Fruit fly (Drosophila melanogaster) ovary, adult (tissue): ENCODE measurements around the gene Drgx.

Experiments
- CG17801 ChIP-seq: fragments of 200-800 bp; optimal IDR thresholded peaks from 2 replicates; lab custom pipeline; 2019; ENCODE audit warnings: missing biosample characterization, mild to moderate bottlenecking, missing genetic modification characterization, moderate library complexity; ENCODE audit not compliant: partially characterized antibody

The Drgx gene

DNA sequence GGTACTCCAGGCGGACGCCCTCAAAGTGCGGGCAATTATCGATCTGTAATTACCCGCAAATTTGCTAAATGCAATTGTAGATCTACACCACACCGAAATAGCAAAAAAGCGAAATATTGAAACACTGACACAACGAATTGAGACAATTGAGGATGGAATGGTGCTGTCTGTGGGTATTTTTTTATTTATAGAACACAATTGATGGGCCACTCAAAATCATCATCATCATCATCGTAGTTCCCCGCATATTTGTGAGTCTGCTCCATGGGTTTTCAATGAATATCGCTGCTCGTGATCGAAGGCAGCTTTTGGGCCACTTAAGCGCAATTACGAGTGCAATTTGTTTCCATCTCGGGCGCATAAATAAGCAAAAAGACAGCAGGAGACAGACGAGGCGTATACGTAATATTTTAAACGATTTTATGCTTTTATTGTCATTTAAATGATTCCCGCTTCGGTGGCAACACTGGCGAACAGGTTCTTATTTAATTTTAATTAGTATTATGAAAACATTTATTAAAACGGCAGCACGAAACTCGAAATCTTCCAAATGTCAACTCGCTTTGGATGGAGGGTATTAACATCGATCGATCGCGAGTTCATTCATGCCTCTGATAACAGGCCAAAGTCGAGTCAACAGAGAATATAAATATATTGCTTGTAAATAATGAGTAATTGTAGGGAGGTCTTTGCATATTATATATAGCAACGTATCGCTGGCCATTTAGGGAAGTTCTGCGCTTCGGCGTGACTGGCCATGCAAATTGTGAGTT lies 20.2 kb upstream of the Drgx start:
- TF ChIP-seq CG17801 (GFP tag; lab: Kevin White, UChicago) = no peak

DNA sequence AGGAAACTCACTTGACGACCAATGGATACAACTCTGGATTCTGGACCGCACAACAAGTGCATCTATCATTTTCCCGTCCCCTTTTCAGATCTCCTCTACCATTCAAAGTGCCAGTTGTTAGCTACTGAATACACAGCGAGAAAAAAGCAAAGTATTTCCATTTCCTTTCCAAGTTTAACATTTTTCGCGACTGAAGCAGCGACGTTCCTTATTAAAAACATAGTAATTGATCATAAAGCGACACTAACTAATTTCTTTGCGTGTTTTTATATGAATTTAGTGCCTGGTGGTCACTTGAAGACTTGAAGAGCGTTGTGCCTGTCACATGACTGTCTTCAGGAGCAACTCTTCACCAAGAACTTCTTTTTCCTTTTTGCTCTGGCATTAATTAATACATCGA lies 17.2 kb upstream of the Drgx start:
- no peak for TF ChIP-seq CG17801 (GFP tag; lab: Kevin White, UChicago)

DNA sequence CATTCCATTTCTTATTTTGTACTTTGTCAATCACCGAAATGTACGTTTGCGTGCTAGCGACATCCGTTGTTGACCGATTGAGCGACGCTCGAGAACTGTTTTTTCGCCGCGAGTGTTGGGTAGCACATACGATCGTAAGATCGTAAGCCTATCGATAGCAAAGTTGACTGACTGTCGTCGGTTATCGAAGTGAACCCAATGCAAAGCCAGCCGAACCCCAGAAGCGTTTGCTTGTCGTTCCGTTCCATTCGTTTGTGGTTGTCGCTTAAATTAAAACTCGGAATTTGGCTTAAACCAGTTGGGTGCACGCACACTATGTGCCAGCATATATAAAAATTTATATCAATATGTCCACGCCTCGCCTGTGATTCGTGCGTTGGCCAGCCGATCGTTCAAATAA lies 16.5 kb upstream of the Drgx start:
- no peak for TF ChIP-seq CG17801 (GFP tag; lab: Kevin White, UChicago)

DNA sequence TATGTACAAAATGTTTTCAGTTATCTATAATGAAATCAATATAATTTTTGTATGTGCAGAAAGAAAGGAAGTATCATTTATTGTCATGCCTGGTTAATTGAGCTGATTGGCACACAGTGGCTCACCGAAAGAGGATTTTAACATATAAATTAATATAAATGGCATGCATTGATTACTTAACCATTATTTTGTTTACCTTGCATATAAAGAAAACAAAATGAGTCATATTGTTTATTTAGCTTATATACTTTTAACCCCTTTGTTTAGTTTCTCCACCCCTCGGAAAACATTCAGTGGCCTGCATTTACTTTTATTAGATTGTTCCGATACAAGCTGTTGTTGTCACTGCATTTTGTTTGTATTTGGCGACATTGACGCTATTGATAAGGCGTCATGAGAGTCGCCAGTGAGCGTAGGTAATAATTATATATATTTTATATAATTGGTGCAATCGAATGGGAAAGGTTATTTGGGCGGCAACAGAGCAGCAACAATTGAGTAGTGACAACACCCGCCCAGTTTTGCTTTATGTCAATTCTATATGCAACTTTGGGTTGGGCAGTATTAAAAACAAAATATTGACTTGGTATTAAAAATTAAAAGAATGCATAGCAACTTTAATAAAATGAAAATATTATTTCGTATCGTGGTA lies 14.9 kb upstream of the Drgx start:
- peak; percentile 14 for TF ChIP-seq CG17801 (GFP tag; lab: Kevin White, UChicago)

DNA sequence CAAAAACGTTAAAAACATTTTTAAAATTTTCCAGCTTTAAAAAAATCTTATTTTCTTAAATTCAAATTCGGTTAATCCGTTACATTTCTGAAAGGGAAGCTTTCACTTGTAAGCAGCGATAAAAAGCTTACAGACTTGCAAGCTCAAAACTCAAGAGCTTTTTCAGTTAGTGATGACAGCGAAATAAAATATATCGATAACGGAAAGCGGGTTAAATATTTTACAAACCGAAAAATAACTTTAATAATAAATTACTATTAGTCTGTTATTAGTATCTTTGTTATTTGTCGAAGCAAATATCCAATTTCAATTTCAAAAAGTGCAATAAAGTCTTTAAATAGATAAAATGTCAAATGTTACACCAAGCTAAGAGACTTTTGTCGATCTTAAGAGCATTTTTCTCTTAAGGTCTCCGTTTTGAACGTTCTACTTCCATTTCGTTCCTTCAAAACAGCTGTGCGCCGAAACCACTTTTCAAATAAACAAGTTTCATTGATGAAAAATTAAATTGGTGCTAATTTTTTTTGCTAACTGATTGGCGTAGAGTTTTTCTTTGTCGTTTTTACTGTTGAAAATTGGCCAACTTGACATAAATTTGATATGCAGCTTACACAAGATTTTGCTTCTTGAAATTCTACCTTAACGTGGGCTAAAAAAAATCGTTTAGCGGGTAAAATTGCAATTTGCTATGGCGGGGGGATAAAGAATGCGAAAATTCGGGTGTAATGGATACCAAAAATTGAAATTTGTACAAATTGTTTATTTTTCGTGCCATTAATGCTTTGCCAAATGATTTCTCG lies 14.2 kb upstream of the Drgx start:
- TF ChIP-seq CG17801 (GFP tag; lab: Kevin White, UChicago) = no peak

DNA sequence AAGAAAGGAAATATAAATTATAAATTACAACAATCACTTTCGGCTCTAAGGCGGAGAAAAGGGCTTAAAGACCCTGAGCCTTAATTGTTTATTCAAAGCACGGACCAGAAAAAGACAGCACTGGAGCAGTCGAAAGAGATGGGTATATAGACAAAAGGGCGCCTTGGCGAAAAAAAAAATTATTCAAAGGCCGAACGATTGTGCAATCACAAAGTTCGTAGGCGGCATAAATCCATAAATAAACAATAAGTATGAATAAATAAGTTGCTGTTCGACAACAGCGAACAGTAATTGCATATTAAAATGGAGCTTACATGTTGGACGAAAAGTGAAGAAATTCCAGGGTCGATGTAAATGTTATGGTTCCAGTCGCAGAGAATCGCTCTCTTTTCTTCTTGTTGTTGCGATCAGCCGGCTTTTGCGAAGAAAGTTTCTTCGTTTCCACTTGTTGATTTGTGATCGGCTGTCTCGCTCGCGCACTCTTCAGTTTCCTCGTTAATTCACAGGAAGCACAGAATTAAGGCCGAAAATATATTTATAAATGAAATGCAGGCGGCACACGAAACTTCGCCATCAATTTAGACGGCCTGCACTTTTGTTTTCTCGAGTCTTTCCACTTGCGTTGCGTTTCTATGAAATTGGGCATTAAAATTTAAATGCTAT lies 7.5 kb upstream of the Drgx start:
- no peak for TF ChIP-seq CG17801 (GFP tag; lab: Kevin White, UChicago)

DNA sequence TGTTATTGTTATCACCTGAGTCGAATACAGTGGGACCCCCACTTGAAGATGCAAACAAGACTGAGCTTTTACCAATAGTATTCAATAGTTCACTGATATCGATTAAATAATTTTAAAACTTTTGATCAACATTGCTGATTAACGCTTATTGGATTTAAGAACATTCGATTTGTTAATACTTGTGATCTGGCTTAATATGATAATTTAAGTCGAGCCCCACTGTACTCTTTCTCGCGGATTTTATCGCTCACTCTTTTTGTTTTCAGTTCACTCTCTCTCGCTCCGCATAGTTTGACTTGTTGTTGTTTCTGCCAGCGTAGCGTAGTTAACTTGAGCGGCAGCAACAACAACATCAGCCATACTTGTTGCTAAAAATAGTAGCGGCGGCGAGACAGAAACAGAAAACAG lies 6.8 kb upstream of the Drgx start:
- TF ChIP-seq CG17801 (GFP tag; lab: Kevin White, UChicago) = peak; percentile 98

DNA sequence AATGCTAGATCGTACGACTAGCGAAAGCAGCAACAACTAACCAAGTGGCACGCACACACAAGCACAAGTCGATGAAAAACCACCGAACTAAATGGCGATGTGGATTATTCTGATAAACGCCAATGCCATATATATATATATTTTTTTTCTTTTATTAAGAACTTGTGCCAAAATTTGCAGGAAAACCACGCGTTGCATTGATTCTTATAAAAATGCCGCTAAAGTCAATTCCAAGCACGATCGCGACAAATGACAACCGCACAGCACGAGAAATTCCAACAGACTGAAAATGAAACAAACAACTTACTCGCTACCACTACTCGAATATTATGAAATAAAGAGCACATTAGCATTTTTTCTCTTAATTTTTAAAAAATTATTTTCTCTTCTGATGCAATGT lies 5.9 kb upstream of the Drgx start, which contains the start of gene for:
for (minus strand) TSS at position 287 of the 400 bp plus-strand sequence.
- TF ChIP-seq CG17801 (GFP tag; lab: Kevin White, UChicago) = no peak

DNA sequence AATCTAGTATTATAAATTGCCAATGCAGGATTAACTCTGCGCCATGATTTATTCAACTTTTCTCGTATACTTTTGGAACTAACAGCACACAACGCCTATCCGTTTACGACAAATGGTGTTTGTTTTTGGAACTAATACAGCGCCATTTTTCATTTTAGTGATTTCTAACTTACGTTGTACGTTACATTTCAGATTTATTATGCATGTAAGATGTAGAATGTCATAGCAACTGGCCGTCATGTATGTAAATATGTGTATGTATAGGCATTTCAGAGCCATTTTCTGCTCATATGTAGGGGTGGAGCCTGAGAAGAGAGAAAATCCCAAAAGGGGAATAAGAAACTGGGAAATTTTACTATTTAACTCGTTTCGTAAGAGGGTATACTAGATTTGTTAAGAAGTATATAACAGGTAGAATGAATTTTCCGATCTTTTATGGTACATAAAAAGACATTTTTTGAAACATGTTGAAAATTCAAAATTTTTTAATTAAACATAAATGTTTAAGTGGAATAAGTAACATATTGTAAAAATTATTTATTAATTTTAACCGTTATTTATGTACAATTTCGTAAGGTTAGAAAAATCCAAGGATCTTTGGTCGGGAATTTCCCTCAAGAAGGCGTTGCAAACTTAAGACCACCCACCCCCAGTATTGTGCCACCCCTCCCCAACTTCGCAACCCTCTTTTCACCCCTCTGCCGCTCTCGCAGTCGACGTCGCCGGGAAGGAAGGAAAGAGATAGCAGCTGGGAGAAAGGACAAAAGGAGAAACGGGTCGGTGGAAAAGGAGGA lies 5.0 kb upstream of the Drgx start:
- no peak for TF ChIP-seq CG17801 (GFP tag; lab: Kevin White, UChicago)

DNA sequence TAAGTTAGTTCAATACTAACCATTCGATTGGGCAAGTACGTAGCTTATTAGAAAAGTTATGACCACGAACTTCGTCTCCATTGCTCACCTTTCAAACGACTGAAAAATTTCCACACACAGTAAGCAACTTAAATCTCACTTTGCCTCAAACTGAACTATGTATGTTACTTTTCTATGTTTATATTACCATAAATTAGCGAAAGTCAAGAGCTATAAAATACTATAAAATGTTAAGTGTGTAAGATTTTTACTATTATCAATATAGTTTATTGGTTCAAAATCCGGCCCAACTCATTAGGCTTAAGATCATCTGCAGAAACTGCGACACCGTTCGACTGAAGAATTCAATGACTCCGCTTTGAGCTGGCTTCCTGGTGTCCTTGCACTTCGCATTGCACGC lies 5.9 kb downstream of the Drgx start, which contains the start of gene Sfp24Ba:
Sfp24Ba (minus strand) TSS at position 101 of the 400 bp plus-strand sequence.
- no peak for TF ChIP-seq CG17801 (GFP tag; lab: Kevin White, UChicago)

DNA sequence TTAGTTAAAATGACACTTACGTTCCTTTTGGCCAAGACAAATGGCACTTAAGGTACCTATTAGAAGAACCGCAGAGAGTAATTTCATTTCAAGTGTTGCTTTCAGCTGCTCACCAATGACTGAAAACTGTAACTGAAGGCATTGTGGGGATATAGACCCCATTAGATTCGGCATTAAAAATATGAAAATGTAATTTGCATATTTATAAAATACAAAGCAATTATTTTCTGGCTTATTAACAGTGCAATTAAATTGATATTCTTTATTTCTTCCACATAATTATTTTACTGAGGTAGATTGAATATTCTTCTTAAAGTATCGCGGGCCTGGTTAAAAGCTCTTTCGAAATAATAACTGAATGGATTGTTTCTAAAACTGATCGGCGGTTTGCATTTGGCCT lies 6.5 kb downstream of the Drgx start, which contains the start of gene Sfp24Bd:
Sfp24Bd (minus strand) TSS at position 101 of the 400 bp plus-strand sequence.
- TF ChIP-seq CG17801 (GFP tag; lab: Kevin White, UChicago) = no peak

DNA sequence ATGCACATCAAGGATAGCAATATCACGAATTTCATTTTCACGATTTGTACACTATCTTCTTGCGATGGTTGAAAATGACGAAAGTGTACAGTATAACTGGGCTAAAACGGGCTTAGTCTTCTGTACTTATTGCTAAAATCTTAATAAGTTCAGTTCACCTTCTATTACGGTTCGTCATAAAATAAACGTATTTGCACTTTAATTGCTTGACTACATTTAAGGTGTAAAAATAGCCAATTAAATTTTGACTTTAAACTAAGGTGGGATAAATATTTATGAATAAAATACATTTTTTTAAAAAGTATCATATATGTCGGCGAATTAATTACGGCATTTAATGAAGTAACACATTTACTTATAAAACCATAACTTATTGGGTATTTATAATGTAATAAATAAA lies 7.1 kb downstream of the Drgx start, which contains the start of gene Sfp24Bb:
Sfp24Bb (minus strand) TSS at position 101 of the 400 bp plus-strand sequence.
- TF ChIP-seq CG17801 (GFP tag; lab: Kevin White, UChicago) = no peak

DNA sequence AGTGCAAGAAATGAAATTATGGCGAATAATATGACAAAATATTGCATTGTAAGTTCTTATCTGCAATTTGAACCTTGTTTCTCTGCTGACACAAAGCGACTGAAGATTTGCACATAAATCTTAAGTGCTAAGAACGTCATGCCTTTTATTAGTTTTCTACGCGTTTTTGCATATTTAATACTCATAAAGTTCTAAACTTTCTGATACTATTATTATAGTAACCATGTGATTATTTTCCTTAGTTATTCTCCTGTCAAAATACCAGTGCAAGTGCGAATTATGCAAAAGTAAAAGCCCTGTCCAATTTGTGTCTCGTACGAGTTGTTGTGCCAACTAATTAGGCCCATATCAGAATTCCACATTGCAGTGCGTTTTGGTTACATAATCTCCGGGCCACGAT lies 7.9 kb downstream of the Drgx start, which contains the start of gene Sfp24Bc:
Sfp24Bc (minus strand) TSS at position 101 of the 400 bp plus-strand sequence.
- TF ChIP-seq CG17801 (GFP tag; lab: Kevin White, UChicago) = no peak

DNA sequence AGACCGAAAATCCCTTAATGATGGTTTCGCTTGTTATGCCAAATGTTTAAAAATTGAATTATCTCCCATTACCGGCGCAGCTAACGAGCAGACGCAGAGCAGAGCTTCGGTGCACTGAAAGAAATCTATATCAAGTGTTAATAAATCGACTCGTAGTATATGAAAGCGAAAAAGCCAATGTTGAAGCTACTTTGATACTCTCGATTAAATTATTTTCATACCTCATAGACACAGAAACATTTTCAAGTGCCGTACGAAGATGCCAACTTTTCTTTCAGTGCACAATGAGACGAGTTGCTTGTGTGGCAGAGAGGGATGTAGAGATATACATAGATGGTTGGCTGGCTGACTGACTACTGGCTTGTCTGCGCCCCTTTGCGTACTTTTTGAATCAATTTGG lies 13.2 kb downstream of the Drgx start:
- TF ChIP-seq CG17801 (GFP tag; lab: Kevin White, UChicago) = no peak
